Fruit fly (Drosophila melanogaster): ENCODE results near the gene NPFR.

dm6 chr3R:6167183-6167582 lies 19.9 kb upstream of the NPFR start, which contains the start of gene CG1077:
- no peak for TF ChIP-seq CG8478 (optimal IDR thresholded peaks at IDR 0.05)
- TF ChIP-seq CTCF (optimal IDR thresholded peaks at IDR 0.05): no peak
